Fruit fly (Drosophila melanogaster) whole organism, adult: ENCODE data around the gene CG13609.

ENCODE experiments used
- CG11617 ChIP-seq: fragments of 200-800 bp; sonication (Bioruptor generic); optimal IDR thresholded peaks from 2 replicates; lab custom pipeline; 2017; ENCODE audit warnings: mild to moderate bottlenecking, missing biosample characterization, missing genetic modification reagents, missing genetic modification characterization
- CG12768 ChIP-seq: fragments of 200-800 bp; sonication (Bioruptor generic); optimal IDR thresholded peaks from 2 replicates; lab custom pipeline; 2017; ENCODE audit warnings: missing biosample characterization, missing genetic modification characterization, mild to moderate bottlenecking, moderate library complexity, missing genetic modification reagents
- CG14711 ChIP-seq: fragments of 200-800 bp; sonication (Bioruptor generic); optimal IDR thresholded peaks from 2 replicates; lab custom pipeline; 2018; ENCODE audit warnings: missing biosample characterization, mild to moderate bottlenecking, missing genetic modification characterization, moderate library complexity
- CG1620 ChIP-seq: fragments of 200-800 bp; sonication (Bioruptor generic); optimal IDR thresholded peaks from 2 replicates; lab custom pipeline; 2016; ENCODE audit warnings: missing biosample characterization, missing genetic modification characterization
- CG33017 ChIP-seq: fragments of 200-800 bp; sonication (Bioruptor generic); optimal IDR thresholded peaks from 2 replicates; lab custom pipeline; 2018; ENCODE audit warnings: missing biosample characterization, mild to moderate bottlenecking, missing genetic modification characterization, moderate library complexity
- CG5204 ChIP-seq: fragments of 200-800 bp; sonication (Bioruptor generic); optimal IDR thresholded peaks from 2 replicates; lab custom pipeline; 2016; ENCODE audit warnings: missing biosample characterization, missing genetic modification characterization
- CG7045 ChIP-seq: fragments of 200-800 bp; sonication (Bioruptor generic); optimal IDR thresholded peaks from 2 replicates; lab custom pipeline; 2017; ENCODE audit warnings: missing biosample characterization, mild to moderate bottlenecking, missing genetic modification characterization
- CG7101 ChIP-seq: fragments of 200-800 bp; sonication (Bioruptor generic); optimal IDR thresholded peaks from 2 replicates; lab custom pipeline; 2018; ENCODE audit warnings: missing biosample characterization, mild to moderate bottlenecking, missing genetic modification characterization, moderate library complexity
- Clk ChIP-seq: fragments of 200-800 bp; sonication (Bioruptor generic); optimal IDR thresholded peaks from 2 replicates; lab custom pipeline; 2017; ENCODE audit warnings: missing biosample characterization, missing genetic modification characterization
- Crg-1 ChIP-seq: fragments of 200-800 bp; sonication (Bioruptor generic); optimal IDR thresholded peaks from 2 replicates; lab custom pipeline; 2016; ENCODE audit warnings: missing biosample characterization, missing genetic modification characterization
- Hr96 ChIP-seq: fragments of 200-800 bp; sonication (Bioruptor generic); optimal IDR thresholded peaks from 2 replicates; lab custom pipeline; 2016; ENCODE audit warnings: missing biosample characterization, missing genetic modification characterization
- Mnt ChIP-seq: fragments of 200-800 bp; sonication (Bioruptor generic); optimal IDR thresholded peaks from 2 replicates; lab custom pipeline; 2016; ENCODE audit warnings: missing biosample characterization, mild to moderate bottlenecking, missing genetic modification characterization
- bab1 ChIP-seq: fragments of 200-800 bp; sonication (Bioruptor generic); optimal IDR thresholded peaks from 3 replicates; lab custom pipeline; 2019; ENCODE audit warnings: missing biosample characterization, mild to moderate bottlenecking, missing genetic modification characterization, moderate library complexity
- cic ChIP-seq: fragments of 200-800 bp; sonication (Bioruptor generic); optimal IDR thresholded peaks from 2 replicates; lab custom pipeline; 2017; ENCODE audit warnings: missing biosample characterization, mild to moderate bottlenecking, missing genetic modification characterization, moderate library complexity
- cnc ChIP-seq, 2 experiments: fragments of >200 bp; optimal IDR thresholded peaks; 2 replicates each; lab custom pipeline; 2017
- kay ChIP-seq: fragments of 200-800 bp; sonication (Bioruptor generic); peaks from one replicate; lab custom pipeline; 2016; ENCODE audit warnings: missing biosample characterization, missing genetic modification characterization, borderline replicate concordance
- ovo ChIP-seq: fragments of 200-800 bp; sonication (Bioruptor generic); optimal IDR thresholded peaks from 2 replicates; lab custom pipeline; 2016; ENCODE audit warnings: missing biosample characterization, missing genetic modification characterization
- pad ChIP-seq: fragments of 200-800 bp; sonication (Bioruptor generic); optimal IDR thresholded peaks from 3 replicates; lab custom pipeline; 2017; ENCODE audit warnings: missing biosample characterization, missing genetic modification characterization, mild to moderate bottlenecking, moderate library complexity, missing genetic modification reagents
- tj ChIP-seq: fragments of 200-800 bp; sonication (Bioruptor generic); optimal IDR thresholded peaks from 3 replicates; lab custom pipeline; 2017; ENCODE audit warnings: missing biosample characterization, mild to moderate bottlenecking, missing genetic modification characterization, moderate library complexity
- toe ChIP-seq: fragments of 200-800 bp; sonication (Bioruptor generic); optimal IDR thresholded peaks from 2 replicates; lab custom pipeline; 2016; ENCODE audit warnings: missing biosample characterization, missing genetic modification characterization

CG13609 gene

DNA sequence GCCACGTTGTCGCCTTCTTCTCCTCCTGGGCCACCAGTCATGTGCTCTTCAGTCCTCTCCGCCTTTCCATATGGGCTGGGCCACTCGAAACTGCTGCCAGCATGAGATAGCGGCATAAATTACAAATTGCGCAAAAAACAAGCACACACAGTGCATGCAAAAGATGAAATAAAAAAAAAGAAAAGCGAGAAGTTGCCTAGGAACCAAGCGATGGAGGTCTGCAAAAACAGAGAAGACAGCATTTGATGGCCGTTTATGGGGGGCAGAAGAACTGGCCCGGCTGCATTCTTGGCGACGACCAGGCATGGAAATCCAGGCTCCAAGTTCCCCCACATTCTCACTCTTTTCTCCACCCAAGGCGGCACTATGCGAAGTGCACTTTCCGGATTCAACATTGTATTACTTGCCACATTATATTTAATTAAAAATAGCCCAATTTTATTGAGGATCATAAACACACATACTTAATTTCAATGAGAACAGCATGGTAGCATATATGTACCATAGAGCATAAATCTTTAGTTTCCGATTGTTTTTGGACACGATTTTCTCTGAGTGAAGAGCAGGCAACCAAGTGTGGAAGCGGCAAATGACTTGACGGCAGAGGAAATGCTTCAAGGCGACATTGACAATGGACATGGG is 34.7 kb downstream of the CG13609 start:
- TF ChIP-seq Crg-1 (GFP tag; lab: Kevin White, UChicago), result no peak
- no peak for TF ChIP-seq CG1620 (GFP tag; lab: Kevin White, UChicago)
- TF ChIP-seq CG12768 (GFP tag; lab: Kevin White, UChicago), result no peak
- no peak for TF ChIP-seq cnc (optimal IDR thresholded peaks at IDR 0.05; lab: Kevin White, UChicago)
- TF ChIP-seq tj (GFP tag; lab: Kevin White, UChicago), result no peak
- TF ChIP-seq CG33017 (tag; lab: Kevin White, UChicago), result no peak
- no peak for TF ChIP-seq pad (GFP tag; lab: Kevin White, UChicago)
- TF ChIP-seq CG11617 (GFP tag; lab: Kevin White, UChicago), result no peak
- no peak for TF ChIP-seq Hr96 (GFP tag; lab: Kevin White, UChicago)
- TF ChIP-seq CG14711 (tag; lab: Kevin White, UChicago), result no peak
- no peak for TF ChIP-seq kay (GFP tag; lab: Kevin White, UChicago)
- TF ChIP-seq Mnt (GFP tag; lab: Kevin White, UChicago), result no peak
- TF ChIP-seq cic (GFP tag; lab: Kevin White, UChicago), result no peak

DNA sequence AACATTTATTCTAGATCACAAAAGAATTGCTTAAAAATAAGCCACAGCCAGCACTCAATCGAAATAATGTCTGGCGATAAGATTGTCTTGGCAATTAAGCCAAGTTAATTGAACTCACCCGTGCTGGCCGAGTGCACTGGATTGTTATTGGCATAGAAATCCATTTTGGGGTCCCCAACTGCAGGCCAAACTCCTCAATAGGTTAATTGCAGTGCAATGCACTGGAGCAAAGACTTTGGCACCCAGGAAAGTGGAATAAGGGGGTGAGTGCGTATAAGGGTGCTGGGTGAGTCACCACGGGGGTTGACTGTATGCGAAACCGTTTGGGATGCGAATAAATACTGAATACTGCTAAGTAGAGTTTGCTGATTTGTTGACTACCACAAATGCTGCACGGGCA is 36.1 kb downstream of the CG13609 start:
- TF ChIP-seq CG12768 (GFP tag; lab: Kevin White, UChicago) (no peak), pad (GFP tag; lab: Kevin White, UChicago) (no peak), CG11617 (GFP tag; lab: Kevin White, UChicago) (no peak), CG7045 (GFP tag; lab: Kevin White, UChicago) (no peak), CG1620 (GFP tag; lab: Kevin White, UChicago) (no peak), Mnt (GFP tag; lab: Kevin White, UChicago) (no peak), CG33017 (tag; lab: Kevin White, UChicago) (no peak), bab1 (GFP tag; lab: Kevin White, UChicago) (no peak), CG7101 (tag; lab: Kevin White, UChicago) (no peak), CG14711 (tag; lab: Kevin White, UChicago) (no peak), cnc (optimal IDR thresholded peaks at IDR 0.05; lab: Kevin White, UChicago) (no peak), cic (GFP tag; lab: Kevin White, UChicago) (no peak), Crg-1 (GFP tag; lab: Kevin White, UChicago) (no peak), Hr96 (GFP tag; lab: Kevin White, UChicago) (no peak)

DNA sequence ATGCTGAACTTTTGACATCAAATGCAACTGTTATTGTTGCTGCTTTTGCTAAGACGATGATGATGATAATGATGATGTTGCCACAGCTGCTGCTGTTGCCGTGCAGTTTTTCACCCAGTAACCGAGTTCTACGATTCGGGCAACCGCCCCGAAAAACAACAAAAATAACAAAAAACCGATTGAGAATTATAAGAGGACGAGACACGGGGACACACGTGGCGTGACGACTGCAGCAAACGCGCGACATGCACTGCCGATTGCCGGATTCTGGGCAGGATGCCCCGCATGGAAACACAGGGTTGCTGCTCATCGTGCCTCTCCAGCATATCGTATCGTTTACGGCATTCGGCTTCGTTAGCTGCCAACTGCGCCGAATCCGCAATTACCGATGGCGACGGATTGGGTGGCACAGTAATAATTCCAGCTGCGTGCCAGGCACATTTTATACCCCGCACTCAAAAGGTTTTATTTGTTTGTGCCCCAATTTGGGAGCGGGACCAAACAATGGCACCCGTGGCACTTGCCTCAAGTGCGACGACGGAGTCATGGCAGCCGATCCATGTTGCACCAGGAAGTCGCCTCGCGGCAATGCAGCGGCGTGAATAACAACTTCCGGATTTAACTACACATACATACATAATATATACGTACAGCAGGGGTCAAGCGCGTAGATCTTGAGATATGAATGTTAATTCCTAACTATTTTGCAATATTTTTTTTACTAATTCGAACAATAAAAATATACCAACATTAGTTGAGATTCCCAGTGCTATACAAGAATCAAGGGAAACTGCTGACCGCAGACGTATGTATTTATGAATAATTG is 37.0 kb downstream of the CG13609 start:
- TF ChIP-seq CG11617 (GFP tag; lab: Kevin White, UChicago) (no peak), ovo (no peak), toe (GFP tag; lab: Kevin White, UChicago) (peak; percentile 37), cic (GFP tag; lab: Kevin White, UChicago) (no peak), kay (GFP tag; lab: Kevin White, UChicago) (no peak), CG14711 (tag; lab: Kevin White, UChicago) (no peak), Clk (no peak), CG33017 (tag; lab: Kevin White, UChicago) (peak; percentile 17), CG7101 (tag; lab: Kevin White, UChicago) (no peak)

DNA sequence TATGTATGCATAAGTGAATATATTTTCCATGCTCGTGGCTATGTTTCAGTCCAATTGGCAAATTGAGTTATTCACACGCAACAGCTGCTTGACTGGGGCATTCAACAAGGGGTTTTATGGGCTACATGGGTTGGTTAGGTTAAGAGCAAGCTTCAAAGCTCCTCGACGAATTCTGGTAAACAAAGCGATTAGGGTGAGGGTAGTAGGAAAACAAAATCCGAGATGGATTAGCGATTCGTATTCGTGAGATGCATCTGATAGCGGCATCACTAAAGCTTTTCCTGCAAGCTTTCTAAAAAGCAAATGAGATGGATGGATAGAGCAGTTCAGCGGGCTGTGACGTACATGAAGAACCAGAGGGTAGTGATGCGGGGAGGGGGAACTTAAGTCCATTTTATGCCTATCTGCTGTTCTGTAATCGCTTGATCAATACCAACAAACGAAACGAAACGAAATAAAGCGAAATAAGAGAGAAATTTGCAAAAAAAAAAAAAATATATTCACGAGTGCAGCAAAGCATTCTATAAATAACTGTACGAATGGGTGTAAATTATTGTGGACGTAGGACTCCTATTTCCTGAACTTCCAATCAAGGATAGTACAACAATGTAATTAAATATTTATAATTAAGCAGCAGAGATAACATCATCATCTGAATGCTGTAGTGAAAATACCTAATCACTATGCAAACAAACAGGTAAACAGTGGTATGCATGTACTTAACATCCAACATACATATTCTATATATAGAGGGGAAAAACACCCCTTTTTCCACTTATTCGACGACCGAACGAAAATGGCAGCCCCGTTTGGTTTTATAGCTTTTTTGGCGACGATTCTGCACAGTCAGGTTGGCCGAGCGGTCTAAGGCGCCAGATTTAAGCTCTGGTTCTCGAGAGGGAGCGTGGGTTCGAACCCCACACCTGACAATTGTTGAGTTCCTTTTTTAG is 37.9 kb downstream of the CG13609 start:
- TF ChIP-seq CG12768 (GFP tag; lab: Kevin White, UChicago) (peak; percentile 31), CG14711 (tag; lab: Kevin White, UChicago) (no peak), pad (GFP tag; lab: Kevin White, UChicago) (peak; percentile 72), cic (GFP tag; lab: Kevin White, UChicago) (peak; percentile 81), CG33017 (tag; lab: Kevin White, UChicago) (no peak), tj (GFP tag; lab: Kevin White, UChicago) (peak; percentile 58), CG7101 (tag; lab: Kevin White, UChicago) (no peak), kay (GFP tag; lab: Kevin White, UChicago) (peak; percentile 40), Clk (no peak), CG5204 (GFP tag; lab: Kevin White, UChicago) (no peak), CG11617 (GFP tag; lab: Kevin White, UChicago) (peak; percentile 4), Mnt (GFP tag; lab: Kevin White, UChicago) (no peak), Crg-1 (GFP tag; lab: Kevin White, UChicago) (peak; percentile 32), ovo (peak; percentile 13), cnc (optimal IDR thresholded peaks at IDR 0.05; lab: Kevin White, UChicago) (no peak), CG7045 (GFP tag; lab: Kevin White, UChicago) (peak; percentile 32), Hr96 (GFP tag; lab: Kevin White, UChicago) (no peak), bab1 (GFP tag; lab: Kevin White, UChicago) (no peak), toe (GFP tag; lab: Kevin White, UChicago) (peak; percentile 24), CG1620 (GFP tag; lab: Kevin White, UChicago) (no peak)
